Worm (Caenorhabditis elegans): ENCODE measurements around the gene str-8.
"Not testable (repeated sequence)": the region's sequence is repeated elsewhere in the genome, so short reads cannot be mapped to it uniquely, and the experiment has no call there.

The str-8 gene

ce11 chrV:15733568-15733967 lies 21.3 kb upstream of the str-8 start, which contains the start of gene T23D5.3:
Gene T23D5.3, minus strand, starts transcription at chrV:15733668.
- TF ChIP-seq F13C5.2 (tag; optimal IDR thresholded peaks at IDR 0.05) (no peak), sea-1 (GFP tag; conservative IDR thresholded peaks at IDR 0.05) (no peak), tra-4 (tag; optimal IDR thresholded peaks at IDR 0.05) (no peak), B0310.2 (tag; optimal IDR thresholded peaks at IDR 0.05) (no peak), tbx-11 (GFP tag; IDR thresholded peaks at IDR 0.05) (no peak), scrt-1 (GFP tag; IDR thresholded peaks at IDR 0.05) (no peak), flt-1 (GFP tag; IDR thresholded peaks at IDR 0.05) (no peak), pes-1 (GFP tag; IDR thresholded peaks at IDR 0.05) (no peak), hmbx-1 (tag; optimal IDR thresholded peaks at IDR 0.05) (no peak), ceh-13 (GFP tag; optimal IDR thresholded peaks at IDR 0.05) (no peak), hnd-1 (tag; optimal IDR thresholded peaks at IDR 0.05) (no peak), aly-1 (tag; optimal IDR thresholded peaks at IDR 0.05) (no peak), ceh-36 (tag; optimal IDR thresholded peaks at IDR 0.05) (no peak), hmg-4 (GFP tag; optimal IDR thresholded peaks at IDR 0.05) (no peak)

DNA sequence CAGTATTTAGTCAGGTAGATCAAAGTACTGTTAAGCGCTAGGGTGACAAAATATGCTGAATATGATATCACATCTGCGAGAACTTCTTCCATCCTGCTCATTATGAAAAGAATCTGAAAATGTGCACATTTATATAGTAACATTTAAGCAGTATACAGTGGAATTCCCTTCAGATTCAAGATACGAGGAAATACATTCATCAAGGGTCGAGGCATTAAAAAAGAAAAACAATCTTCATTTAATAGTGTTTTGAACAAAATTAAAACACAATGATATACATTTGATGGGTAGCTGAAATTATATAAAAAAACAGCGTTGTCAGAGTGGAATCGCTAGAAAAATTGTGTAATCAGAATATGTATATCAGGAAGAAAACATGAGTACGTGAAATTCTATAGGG lies 19.1 kb upstream of the str-8 start, which contains the start of gene str-27:
str-27 (minus strand) TSS at position 101 of the 400 bp plus-strand sequence.
- TF ChIP-seq ama-1 (optimal IDR thresholded peaks at IDR 0.05) (no peak), ceh-36 (tag; optimal IDR thresholded peaks at IDR 0.05) (no peak), pes-1 (GFP tag; IDR thresholded peaks at IDR 0.05) (no peak), sea-1 (GFP tag; conservative IDR thresholded peaks at IDR 0.05) (no peak), ceh-13 (GFP tag; optimal IDR thresholded peaks at IDR 0.05) (no peak), hnd-1 (tag; optimal IDR thresholded peaks at IDR 0.05) (no peak), ets-7 (tag; optimal IDR thresholded peaks at IDR 0.05) (no peak), F13C5.2 (tag; optimal IDR thresholded peaks at IDR 0.05) (no peak), flt-1 (GFP tag; IDR thresholded peaks at IDR 0.05) (no peak), scrt-1 (GFP tag; IDR thresholded peaks at IDR 0.05) (no peak), B0310.2 (tag; optimal IDR thresholded peaks at IDR 0.05) (no peak), hmg-4 (GFP tag; optimal IDR thresholded peaks at IDR 0.05) (no peak), aly-1 (tag; optimal IDR thresholded peaks at IDR 0.05) (no peak), hmbx-1 (tag; optimal IDR thresholded peaks at IDR 0.05) (no peak), tbx-37 (GFP tag; conservative IDR thresholded peaks at IDR 0.05) (no peak), tra-4 (tag; optimal IDR thresholded peaks at IDR 0.05) (no peak)

ce11 chrV:15741851-15742250 lies 13.0 kb upstream of the str-8 start, which contains the start of gene str-18:
Gene str-18, minus strand, starts transcription at chrV:15741951.
- TF ChIP-seq tbx-11 (GFP tag; IDR thresholded peaks at IDR 0.05) (no peak), F13C5.2 (tag; optimal IDR thresholded peaks at IDR 0.05) (no peak), tra-4 (tag; optimal IDR thresholded peaks at IDR 0.05) (no peak), tbx-37 (GFP tag; conservative IDR thresholded peaks at IDR 0.05) (no peak), sea-1 (GFP tag; conservative IDR thresholded peaks at IDR 0.05) (no peak), scrt-1 (GFP tag; IDR thresholded peaks at IDR 0.05) (no peak), hmg-4 (GFP tag; optimal IDR thresholded peaks at IDR 0.05) (no peak)

ce11 chrV:15744366-15744765 lies 10.5 kb upstream of the str-8 start, which contains the start of gene str-19:
Gene str-19, minus strand, starts transcription at chrV:15744466.
- not testable (repeated sequence) for TF ChIP-seq tbx-37 (GFP tag; conservative IDR thresholded peaks at IDR 0.05); F13C5.2 (tag; optimal IDR thresholded peaks at IDR 0.05); aly-1 (tag; optimal IDR thresholded peaks at IDR 0.05)

ce11 chrV:15748343-15748742 lies 6.5 kb upstream of the str-8 start, which contains the start of gene T23D5.8:
Gene T23D5.8, minus strand, starts transcription at chrV:15748443.
- TF ChIP-seq hmbx-1 (tag; optimal IDR thresholded peaks at IDR 0.05); ets-7 (tag; optimal IDR thresholded peaks at IDR 0.05); sea-1 (GFP tag; conservative IDR thresholded peaks at IDR 0.05): not testable (repeated sequence)

- TF ChIP-seq hmbx-1 (tag; optimal IDR thresholded peaks at IDR 0.05) (no peak), tra-4 (tag; optimal IDR thresholded peaks at IDR 0.05) (no peak), scrt-1 (GFP tag; IDR thresholded peaks at IDR 0.05) (no peak), aly-1 (tag; optimal IDR thresholded peaks at IDR 0.05) (no peak), ceh-13 (GFP tag; optimal IDR thresholded peaks at IDR 0.05) (no peak), tbx-11 (GFP tag; IDR thresholded peaks at IDR 0.05) (no peak), ama-1 (optimal IDR thresholded peaks at IDR 0.05) (no peak), flt-1 (GFP tag; IDR thresholded peaks at IDR 0.05) (no peak), tbx-37 (GFP tag; conservative IDR thresholded peaks at IDR 0.05) (no peak), pes-1 (GFP tag; IDR thresholded peaks at IDR 0.05) (no peak), F13C5.2 (tag; optimal IDR thresholded peaks at IDR 0.05) (no peak), ets-7 (tag; optimal IDR thresholded peaks at IDR 0.05) (no peak), hnd-1 (tag; optimal IDR thresholded peaks at IDR 0.05) (no peak), hmg-4 (GFP tag; optimal IDR thresholded peaks at IDR 0.05) (no peak), B0310.2 (tag; optimal IDR thresholded peaks at IDR 0.05) (no peak), sea-1 (GFP tag; conservative IDR thresholded peaks at IDR 0.05) (no peak), ceh-36 (tag; optimal IDR thresholded peaks at IDR 0.05) (no peak)
Observed at ce11 chrV:15750130-15750529, 4.7 kb upstream of the str-8 start, which contains the start of gene str-6. Gene str-6, minus strand, starts transcription at chrV:15750230.

DNA sequence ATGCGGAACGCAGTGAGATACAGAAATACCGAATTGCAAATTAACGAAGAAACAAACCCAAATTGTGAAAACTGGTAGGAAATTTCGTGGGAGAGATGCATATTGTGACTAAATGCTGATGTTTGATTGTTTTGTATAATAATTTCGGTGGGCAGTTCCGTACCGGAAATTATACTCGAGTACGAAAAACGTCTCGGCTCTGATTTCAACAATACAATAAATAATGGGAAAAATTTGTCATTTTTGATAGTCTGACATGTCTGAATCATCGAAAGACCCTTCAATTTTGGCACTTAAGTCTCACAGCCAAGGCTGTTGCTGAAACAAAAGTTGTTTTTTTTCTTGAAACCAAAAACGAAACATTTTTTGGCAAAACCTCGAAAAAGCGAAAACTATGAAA lies 2.8 kb upstream of the str-8 start, which contains the start of gene str-43:
str-43 (minus strand) TSS at position 101 of the 400 bp plus-strand sequence.
- TF ChIP-seq hmg-4 (GFP tag; optimal IDR thresholded peaks at IDR 0.05) (no peak), flt-1 (GFP tag; IDR thresholded peaks at IDR 0.05) (no peak), hnd-1 (tag; optimal IDR thresholded peaks at IDR 0.05) (no peak), tbx-11 (GFP tag; IDR thresholded peaks at IDR 0.05) (no peak), F13C5.2 (tag; optimal IDR thresholded peaks at IDR 0.05) (no peak), pes-1 (GFP tag; IDR thresholded peaks at IDR 0.05) (no peak), ceh-36 (tag; optimal IDR thresholded peaks at IDR 0.05) (no peak), tra-4 (tag; optimal IDR thresholded peaks at IDR 0.05) (no peak)

- not testable (repeated sequence) for TF ChIP-seq sea-1 (GFP tag; conservative IDR thresholded peaks at IDR 0.05); scrt-1 (GFP tag; IDR thresholded peaks at IDR 0.05); tra-4 (tag; optimal IDR thresholded peaks at IDR 0.05)
Observed at ce11 chrV:15752941-15753340, 1.9 kb upstream of the str-8 start, which contains the start of gene str-5. Gene str-5, plus strand, starts transcription at chrV:15753241.
